Fruit fly (Drosophila melanogaster) whole organism, prepupa: ENCODE data around the gene CG8814.

Source experiments
- CG10631 ChIP-seq: fragments of 200-800 bp; sonication (Bioruptor generic); optimal IDR thresholded peaks from 2 replicates; lab custom pipeline; 2016; ENCODE audit warnings: missing biosample characterization, missing genetic modification characterization
- dsx ChIP-seq: fragments of 200-800 bp; optimal IDR thresholded peaks from 3 replicates; lab custom pipeline; 2019; ENCODE audit warnings: missing biosample characterization, mild to moderate bottlenecking, missing genetic modification characterization, moderate library complexity; ENCODE audit not compliant: poor library complexity, severe bottlenecking

dm6 chr2L:2905051-2905446 is 30.4 kb downstream of the CG8814 start:
- TF ChIP-seq dsx (GFP tag; lab: Kevin White, UChicago) (peak; percentile 45), CG10631 (peak; percentile 55)
